Fruit fly (Drosophila melanogaster) whole organism, larva: ENCODE measurements around the gene Spn88Eb.

Experiments
- noc ChIP-seq: fragments of 200-800 bp; sonication (Bioruptor generic); optimal IDR thresholded peaks from 3 replicates; lab custom pipeline; 2019; ENCODE audit warnings: missing biosample characterization, mild to moderate bottlenecking, missing genetic modification characterization, moderate library complexity

Spn88Eb gene

dm6 chr3R:15208712-15209499 lies at the start of gene Spn88Eb, which contains the start of gene Mau2:
TSS of gene Spn88Eb (minus strand) at chr3R:15208762.
TSS of gene Mau2 (plus strand) at chr3R:15209204.
- peak; percentile 36 for TF ChIP-seq noc (tag; lab: Kevin White, UChicago)

dm6 chr3R:15250454-15250853 lies 41.9 kb upstream of the Spn88Eb start:
- no peak for TF ChIP-seq noc (tag; lab: Kevin White, UChicago)

dm6 chr3R:15249735-15250134 lies 41.2 kb upstream of the Spn88Eb start, which contains the start of gene CG42404:
TSS of gene CG42404 (plus strand) at chr3R:15250094.
- TF ChIP-seq noc (tag; lab: Kevin White, UChicago): no peak

dm6 chr3R:15249037-15249436 lies 40.5 kb upstream of the Spn88Eb start, which contains the start of gene Amt:
TSS of gene Amt (minus strand) at chr3R:15249137.
- TF ChIP-seq noc (tag; lab: Kevin White, UChicago): no peak

dm6 chr3R:15246601-15247000 lies 38.0 kb upstream of the Spn88Eb start:
- TF ChIP-seq noc (tag; lab: Kevin White, UChicago): peak; percentile 6

dm6 chr3R:15243452-15243851 lies 34.9 kb upstream of the Spn88Eb start:
- TF ChIP-seq noc (tag; lab: Kevin White, UChicago): no peak

- no peak for TF ChIP-seq noc (tag; lab: Kevin White, UChicago)
Measured at dm6 chr3R:15243046-15243356, 34.4 kb upstream of the Spn88Eb start.

- no peak for TF ChIP-seq noc (tag; lab: Kevin White, UChicago)
Measured at dm6 chr3R:15242186-15243045, 33.9 kb upstream of the Spn88Eb start, which contains the start of the genes tefu and Hsc70-4. TSS of gene tefu (minus strand) at chr3R:15242236. TSS of gene Hsc70-4 (plus strand) at chr3R:15242687.

- TF ChIP-seq noc (tag; lab: Kevin White, UChicago): no peak
Measured at dm6 chr3R:15231635-15232138, 23.1 kb upstream of the Spn88Eb start.

dm6 chr3R:15230285-15230684 lies 21.7 kb upstream of the Spn88Eb start, which contains the start of gene CG34316:
TSS of gene CG34316 (plus strand) at chr3R:15230585.
- no peak for TF ChIP-seq noc (tag; lab: Kevin White, UChicago)

dm6 chr3R:15229329-15229876 lies 20.8 kb upstream of the Spn88Eb start, which contains the start of the genes Art3 and mRpS10:
TSS of gene Art3 (minus strand) at chr3R:15229408.
TSS of gene mRpS10 (plus strand) at chr3R:15229665.
- peak; percentile 100 for TF ChIP-seq noc (tag; lab: Kevin White, UChicago)

- no peak for TF ChIP-seq noc (tag; lab: Kevin White, UChicago)
Measured at dm6 chr3R:15225279-15225730, 16.7 kb upstream of the Spn88Eb start, which contains the start of the genes CG31344 and Caf1-55. TSS of gene CG31344 (minus strand) at chr3R:15225329. TSS of gene Caf1-55 (plus strand) at chr3R:15225576.

dm6 chr3R:15222973-15223372 lies 14.4 kb upstream of the Spn88Eb start, which contains the start of gene Polr2G:
TSS of gene Polr2G (minus strand) at chr3R:15223180.
- TF ChIP-seq noc (tag; lab: Kevin White, UChicago): no peak

dm6 chr3R:15218824-15219576 lies 10.4 kb upstream of the Spn88Eb start, which contains the start of the genes SIDL and CG12241:
TSS of gene SIDL (minus strand) at chr3R:15218874.
TSS of gene CG12241 (plus strand) at chr3R:15219256.
- TF ChIP-seq noc (tag; lab: Kevin White, UChicago): peak; percentile 73
